Fruit fly (Drosophila melanogaster) whole organism, embryonic: ENCODE measurements around the gene CG7611.
A peak's percentile ranks its signal among the peaks of the same experiment; 100 is the strongest.

Experiments
- CG10209 ChIP-seq: fragments of 200-800 bp; sonication (Bioruptor generic); optimal IDR thresholded peaks from 3 replicates; lab custom pipeline; 2017; ENCODE audit warnings: missing biosample characterization, mild to moderate bottlenecking, missing genetic modification characterization, missing genetic modification reagents
- CG12942 ChIP-seq: fragments of 200-800 bp; sonication (Bioruptor generic); optimal IDR thresholded peaks from 3 replicates; lab custom pipeline; 2016; ENCODE audit warnings: missing biosample characterization, missing genetic modification characterization
- CG13123 ChIP-seq: fragments of 200-800 bp; sonication (Bioruptor generic); optimal IDR thresholded peaks from 2 replicates; lab custom pipeline; 2016; ENCODE audit warnings: missing biosample characterization, missing genetic modification characterization
- CG13424 ChIP-seq: fragments of 200-800 bp; sonication (Bioruptor generic); optimal IDR thresholded peaks from 2 replicates; lab custom pipeline; 2019; ENCODE audit warnings: missing biosample characterization, mild to moderate bottlenecking, missing genetic modification characterization, moderate library complexity
- CG15514 ChIP-seq: fragments of 200-800 bp; sonication (Bioruptor generic); optimal IDR thresholded peaks from 3 replicates; lab custom pipeline; 2017; ENCODE audit warnings: missing biosample characterization, missing genetic modification characterization, mild to moderate bottlenecking, moderate library complexity, missing genetic modification reagents
- CG15696 ChIP-seq: fragments of 200-800 bp; sonication (Bioruptor generic); optimal IDR thresholded peaks from 2 replicates; lab custom pipeline; 2019; ENCODE audit warnings: missing biosample characterization, mild to moderate bottlenecking, missing genetic modification characterization, moderate library complexity
- CG17186 ChIP-seq: fragments of 200-800 bp; sonication (Bioruptor generic); optimal IDR thresholded peaks from 3 replicates; lab custom pipeline; 2017; ENCODE audit warnings: missing biosample characterization, missing genetic modification reagents, missing genetic modification characterization
- CG17912 ChIP-seq: fragments of 200-800 bp; sonication (Bioruptor generic); optimal IDR thresholded peaks from 2 replicates; lab custom pipeline; 2018; ENCODE audit warnings: missing biosample characterization, mild to moderate bottlenecking, missing genetic modification characterization
- CG2116 ChIP-seq: fragments of 200-800 bp; sonication (Bioruptor generic); optimal IDR thresholded peaks from 3 replicates; lab custom pipeline; 2018; ENCODE audit warnings: missing biosample characterization, mild to moderate bottlenecking, missing genetic modification characterization
- CG2199 ChIP-seq: fragments of 200-800 bp; sonication (Bioruptor generic); IDR thresholded peaks from 3 replicates; pipeline ENCODE4 v1.3.6; 2022; ENCODE audit warnings: missing biosample characterization, missing genetic modification characterization
- CG2712 ChIP-seq: fragments of 200-800 bp; optimal IDR thresholded peaks from 3 replicates; lab custom pipeline; 2019; ENCODE audit warnings: missing biosample characterization, mild to moderate bottlenecking, missing genetic modification characterization, moderate library complexity
- CG2889 ChIP-seq: fragments of 200-800 bp; sonication (Bioruptor generic); IDR thresholded peaks from 3 replicates; pipeline ENCODE4 v1.3.6; 2022; ENCODE audit warnings: missing biosample characterization, missing genetic modification characterization
- CG31365 ChIP-seq: fragments of 200-800 bp; sonication (Bioruptor generic); optimal IDR thresholded peaks from 2 replicates; lab custom pipeline; 2018; ENCODE audit warnings: missing biosample characterization, mild to moderate bottlenecking, missing genetic modification characterization
- CG32532 ChIP-seq: fragments of 200-800 bp; sonication (Bioruptor generic); IDR thresholded peaks from 2 replicates; pipeline ENCODE4 v1.3.6; 2022; ENCODE audit warnings: missing biosample characterization, missing genetic modification characterization
- CG34422 ChIP-seq: fragments of 200-800 bp; sonication (Bioruptor generic); IDR thresholded peaks from 3 replicates; pipeline ENCODE4 v1.3.6; 2022; ENCODE audit warnings: missing biosample characterization, missing genetic modification characterization
- CG5180 ChIP-seq: fragments of 200-800 bp; sonication (Bioruptor generic); optimal IDR thresholded peaks from 3 replicates; lab custom pipeline; 2017; ENCODE audit warnings: missing biosample characterization, missing genetic modification characterization, mild to moderate bottlenecking, moderate library complexity, missing genetic modification reagents
- CG8089 ChIP-seq: fragments of 200-800 bp; sonication (Bioruptor generic); optimal IDR thresholded peaks from 3 replicates; lab custom pipeline; 2016; ENCODE audit warnings: missing biosample characterization, missing genetic modification characterization
- CG8290 ChIP-seq, 3 experiments: fragments of 200-800 bp; sonication (Bioruptor generic); optimal IDR thresholded peaks; 2 replicates each; lab custom pipeline; 2016 to 2019; ENCODE audit warnings: missing biosample characterization in 3 of 3, missing genetic modification characterization in 3 of 3, mild to moderate bottlenecking in 2 of 3, moderate library complexity in 1 of 3
- CG8478 ChIP-seq: fragments of >200 bp; optimal IDR thresholded peaks from 2 replicates; lab custom pipeline; 2018
- CTCF ChIP-seq: fragments of 200-800 bp; sonication (Bioruptor generic); optimal IDR thresholded peaks from 2 replicates; lab custom pipeline; 2017; ENCODE audit warnings: missing biosample characterization, mild to moderate bottlenecking, missing genetic modification characterization, moderate library complexity
- D19A ChIP-seq: fragments of 200-800 bp; optimal IDR thresholded peaks from 3 replicates; lab custom pipeline; 2019; ENCODE audit warnings: missing biosample characterization, mild to moderate bottlenecking, missing genetic modification characterization, moderate library complexity
- Dfd ChIP-seq, 2 experiments: fragments of >200 bp; optimal IDR thresholded peaks; 2 replicates each; lab custom pipeline; 2017; ENCODE audit warnings: missing biosample characterization in 2 of 2, missing genetic modification characterization in 2 of 2
- Doc2 ChIP-seq: fragments of 200-800 bp; sonication (Bioruptor generic); IDR thresholded peaks from 2 replicates; pipeline ENCODE4 v1.3.6; 2022; ENCODE audit warnings: missing biosample characterization, missing genetic modification characterization
- Fer1 ChIP-seq: fragments of 200-800 bp; sonication (Bioruptor generic); optimal IDR thresholded peaks from 2 replicates; lab custom pipeline; 2017; ENCODE audit warnings: missing biosample characterization, mild to moderate bottlenecking, missing genetic modification characterization
- Gug ChIP-seq: fragments of 200-800 bp; sonication (Bioruptor generic); IDR thresholded peaks from 4 replicates; pipeline ENCODE4 v1.3.6; 2022; ENCODE audit warnings: missing biosample characterization, missing genetic modification characterization
- HLHmδ ChIP-seq: fragments of 200-800 bp; sonication (Bioruptor generic); optimal IDR thresholded peaks from 2 replicates; lab custom pipeline; 2018; ENCODE audit warnings: missing biosample characterization, mild to moderate bottlenecking, missing genetic modification characterization, moderate library complexity
- Nf-YC ChIP-seq: fragments of 200-800 bp; optimal IDR thresholded peaks from 3 replicates; lab custom pipeline; 2019; ENCODE audit warnings: missing biosample characterization, mild to moderate bottlenecking, missing genetic modification characterization, moderate library complexity
- Pdp1 ChIP-seq, 2 experiments: fragments of 200-800 bp; sonication (Bioruptor generic); optimal IDR thresholded peaks; 3 replicates each; lab custom pipeline; 2016; ENCODE audit warnings: missing biosample characterization in 2 of 2, missing genetic modification characterization in 2 of 2, mild to moderate bottlenecking in 1 of 2, moderate library complexity in 1 of 2
- Scr ChIP-seq: fragments of 200-800 bp; sonication (Bioruptor generic); IDR thresholded peaks from 2 replicates; pipeline ENCODE4 v1.3.6; 2022; ENCODE audit warnings: missing biosample characterization, missing genetic modification characterization; ENCODE audit not compliant: partially characterized antibody
- Ssrp ChIP-seq: fragments of 200-800 bp; sonication (Bioruptor generic); optimal IDR thresholded peaks from 2 replicates; lab custom pipeline; 2018; ENCODE audit warnings: missing biosample characterization, mild to moderate bottlenecking, missing genetic modification characterization, moderate library complexity
- Xbp1 ChIP-seq: fragments of 200-800 bp; sonication (Bioruptor generic); optimal IDR thresholded peaks from 3 replicates; lab custom pipeline; 2016; ENCODE audit warnings: missing biosample characterization, mild to moderate bottlenecking, missing genetic modification characterization
- Xrp1 ChIP-seq: fragments of 200-800 bp; sonication (Bioruptor generic); IDR thresholded peaks from 2 replicates; pipeline ENCODE4 v1.3.6; 2022; ENCODE audit warnings: missing biosample characterization, missing genetic modification characterization
- YL-1 ChIP-seq: fragments of 200-800 bp; sonication (Bioruptor generic); optimal IDR thresholded peaks from 3 replicates; lab custom pipeline; 2017; ENCODE audit warnings: missing biosample characterization, mild to moderate bottlenecking, missing genetic modification characterization
- ara ChIP-seq: fragments of 200-800 bp; sonication (Bioruptor generic); IDR thresholded peaks from 2 replicates; pipeline ENCODE4 v1.3.6; 2022; ENCODE audit warnings: missing biosample characterization, missing genetic modification characterization
- az2 ChIP-seq: fragments of 200-800 bp; sonication (Bioruptor generic); optimal IDR thresholded peaks from 3 replicates; lab custom pipeline; 2016; ENCODE audit warnings: missing biosample characterization, missing genetic modification characterization
- caup ChIP-seq: fragments of 200-800 bp; sonication (Bioruptor generic); optimal IDR thresholded peaks from 3 replicates; lab custom pipeline; 2017; ENCODE audit warnings: missing biosample characterization, mild to moderate bottlenecking, missing genetic modification characterization, moderate library complexity; ENCODE audit not compliant: severe bottlenecking
- disco-r ChIP-seq: fragments of 200-800 bp; sonication (Bioruptor generic); optimal IDR thresholded peaks from 2 replicates; lab custom pipeline; 2016; ENCODE audit warnings: missing biosample characterization, missing genetic modification characterization
- fu2 ChIP-seq: fragments of 200-800 bp; sonication (Bioruptor generic); optimal IDR thresholded peaks from 2 replicates; lab custom pipeline; 2016; ENCODE audit warnings: missing biosample characterization, missing genetic modification characterization
- gfzf ChIP-seq: fragments of 200-800 bp; sonication (Bioruptor generic); optimal IDR thresholded peaks from 2 replicates; lab custom pipeline; 2016; ENCODE audit warnings: missing biosample characterization, mild to moderate bottlenecking, missing genetic modification characterization, moderate library complexity
- grau ChIP-seq: fragments of 200-800 bp; optimal IDR thresholded peaks from 3 replicates; lab custom pipeline; 2019; ENCODE audit warnings: missing biosample characterization, mild to moderate bottlenecking, missing genetic modification characterization, moderate library complexity
- lilli ChIP-seq: fragments of 200-800 bp; sonication (Bioruptor generic); optimal IDR thresholded peaks from 3 replicates; lab custom pipeline; 2016; ENCODE audit warnings: missing biosample characterization, missing genetic modification characterization
- lola ChIP-seq, 3 experiments: fragments of >200 bp in 2 of 3; fragments of 200-800 bp in 1 of 3; sonication (Bioruptor generic) in 1 of 3; optimal IDR thresholded peaks; 2 replicates each; lab custom pipeline; 2017 to 2019; ENCODE audit warnings: missing biosample characterization in 3 of 3, missing genetic modification characterization in 3 of 3, mild to moderate bottlenecking in 1 of 3, moderate library complexity in 1 of 3
- lov ChIP-seq, 2 experiments: fragments of 200-800 bp in 1 of 2; fragments of >200 bp in 1 of 2; sonication (Bioruptor generic) in 1 of 2; IDR thresholded peaks in 1 of 2; optimal IDR thresholded peaks in 1 of 2; 2 replicates in 1 of 2; 3 replicates in 1 of 2; pipeline versions ENCODE4 v1.3.6 to Lab custom; 2017 to 2022; ENCODE audit warnings: missing biosample characterization in 1 of 2, missing genetic modification characterization in 1 of 2
- odd ChIP-seq: fragments of 200-800 bp; sonication (Bioruptor generic); optimal IDR thresholded peaks from 2 replicates; lab custom pipeline; 2017; ENCODE audit warnings: missing biosample characterization, mild to moderate bottlenecking, missing genetic modification characterization
- pfk ChIP-seq: fragments of 200-800 bp; sonication (Bioruptor generic); optimal IDR thresholded peaks from 2 replicates; lab custom pipeline; 2018; ENCODE audit warnings: missing biosample characterization, mild to moderate bottlenecking, missing genetic modification characterization, moderate library complexity
- pho ChIP-seq: fragments of 200-800 bp; sonication (Bioruptor generic); optimal IDR thresholded peaks from 2 replicates; lab custom pipeline; 2016; ENCODE audit warnings: missing biosample characterization, missing genetic modification characterization
- phol ChIP-seq: fragments of 200-800 bp; sonication (Bioruptor generic); optimal IDR thresholded peaks from 3 replicates; lab custom pipeline; 2018; ENCODE audit warnings: missing biosample characterization, mild to moderate bottlenecking, missing genetic modification characterization, moderate library complexity
- run ChIP-seq: fragments of 200-800 bp; sonication (Bioruptor generic); optimal IDR thresholded peaks from 3 replicates; lab custom pipeline; 2018; ENCODE audit warnings: missing biosample characterization, mild to moderate bottlenecking, missing genetic modification characterization
- unc-4 ChIP-seq: fragments of 200-800 bp; sonication (Bioruptor generic); IDR thresholded peaks from 2 replicates; pipeline ENCODE4 v1.3.6; 2022; ENCODE audit warnings: missing biosample characterization, missing genetic modification characterization; ENCODE audit not compliant: partially characterized antibody

CG7611 gene

dm6 chr3L:21483837-21484236 is 39.1 kb upstream of the CG7611 start (continued):
- TF ChIP-seq HLHmδ (GFP tag; lab: Kevin White, UChicago) (no peak), gfzf (GFP tag; lab: Kevin White, UChicago) (peak; percentile 41), CG34422 (GFP tag; lab: Robert Waterston, UW) (no peak; the same call in 2 of the 3 replicates), lov (optimal IDR thresholded peaks at IDR 0.05; lab: Kevin White, UChicago) (no peak), lov (GFP tag; IDR thresholded peaks at IDR 0.05; lab: Robert Waterston, UW) (no peak), CG2116 (GFP tag; lab: Kevin White, UChicago) (peak; percentile 68), disco-r (GFP tag; lab: Kevin White, UChicago) (no peak), run (tag; lab: Kevin White, UChicago) (no peak), CG13123 (GFP tag; lab: Kevin White, UChicago) (peak; percentile 15), CG8290 (GFP tag; optimal IDR thresholded peaks at IDR 0.05; lab: Kevin White, UChicago) (peak; percentile 91), CG8290 (tag; optimal IDR thresholded peaks at IDR 0.05; lab: Kevin White, UChicago) (peak in 1 of 2 experiments; percentile 84), Gug (GFP tag; lab: Robert Waterston, UW) (no peak), CG8478 (lab: Kevin White, UChicago) (peak; percentile 5), Xbp1 (GFP tag; lab: Kevin White, UChicago) (peak; percentile 27), odd (GFP tag; lab: Kevin White, UChicago) (no peak), CG5180 (no peak), CG15514 (GFP tag; lab: Kevin White, UChicago) (peak; percentile 46), lilli (GFP tag; lab: Kevin White, UChicago) (peak; percentile 19), grau (tag; lab: Kevin White, UChicago) (no peak), CG31365 (peak; percentile 68), Doc2 (GFP tag; lab: Robert Waterston, UW) (no peak), phol (peak; percentile 53), CG17186 (no peak), lola (GFP tag; optimal IDR thresholded peaks at IDR 0.05; lab: Kevin White, UChicago) (peak in 1 of 3 experiments; percentile 6), D19A (tag; lab: Kevin White, UChicago) (peak; percentile 46), unc-4 (GFP tag; lab: Robert Waterston, UW) (no peak), CG2889 (no peak), CG12942 (no peak), Dfd (GFP tag; optimal IDR thresholded peaks at IDR 0.05; lab: Kevin White, UChicago) (no peak), az2 (GFP tag; lab: Kevin White, UChicago) (no peak), Fer1 (peak; percentile 53), CG2712 (peak; percentile 47), pfk (GFP tag; lab: Kevin White, UChicago) (peak; percentile 76), caup (no peak), ara (GFP tag; lab: Robert Waterston, UW) (no peak), Xrp1 (0 out of 2 replicates have a peak, but pooled peaks have one; percentile 24), Scr (GFP tag; lab: Robert Waterston, UW) (0 out of 2 replicates have a peak, but pooled peaks have one; percentile 22), CG17912 (GFP tag; lab: Kevin White, UChicago) (peak; percentile 54), YL-1 (no peak), Ssrp (tag; lab: Kevin White, UChicago) (no peak), fu2 (GFP tag; lab: Kevin White, UChicago) (peak; percentile 19), CTCF (GFP tag; lab: Kevin White, UChicago) (peak; percentile 96), CG8089 (GFP tag; lab: Kevin White, UChicago) (peak; percentile 9), CG32532 (peak; percentile 56; the same call in 1 of the 2 replicates), Nf-YC (tag; lab: Kevin White, UChicago) (no peak), CG10209 (GFP tag; lab: Kevin White, UChicago) (no peak), CG2199 (GFP tag; lab: Robert Waterston, UW) (peak; percentile 83; the same call in 1 of the 3 replicates), CG15696 (tag; lab: Kevin White, UChicago) (peak; percentile 62), Pdp1 (GFP tag; optimal IDR thresholded peaks at IDR 0.05; lab: Kevin White, UChicago) (peak in 1 of 2 experiments; percentile 48), pho (peak; percentile 25), CG13424 (peak; percentile 38)
